Worm (Caenorhabditis elegans) whole organism, L4/young adult: ENCODE results near the gene egas-4.

Experiments
- W03F9.2 ChIP-seq: fragments of 150-350 bp; optimal IDR thresholded peaks from 2 replicates; lab custom pipeline; 2014; ENCODE audit warnings: missing biosample characterization, missing genetic modification characterization
- dao-5 ChIP-seq: sonication (generic microtip); optimal IDR thresholded peaks from 2 replicates; lab custom pipeline; 2016; ENCODE audit warnings: missing genotype, missing genetic modification characterization, moderate library complexity, missing compliant biosample characterization
- him-1 ChIP-seq: sonication (generic microtip); optimal IDR thresholded peaks from 2 replicates; lab custom pipeline; 2016; ENCODE audit warnings: missing genotype, missing genetic modification reagents, missing genetic modification characterization, missing compliant biosample characterization

The egas-4 gene

DNA sequence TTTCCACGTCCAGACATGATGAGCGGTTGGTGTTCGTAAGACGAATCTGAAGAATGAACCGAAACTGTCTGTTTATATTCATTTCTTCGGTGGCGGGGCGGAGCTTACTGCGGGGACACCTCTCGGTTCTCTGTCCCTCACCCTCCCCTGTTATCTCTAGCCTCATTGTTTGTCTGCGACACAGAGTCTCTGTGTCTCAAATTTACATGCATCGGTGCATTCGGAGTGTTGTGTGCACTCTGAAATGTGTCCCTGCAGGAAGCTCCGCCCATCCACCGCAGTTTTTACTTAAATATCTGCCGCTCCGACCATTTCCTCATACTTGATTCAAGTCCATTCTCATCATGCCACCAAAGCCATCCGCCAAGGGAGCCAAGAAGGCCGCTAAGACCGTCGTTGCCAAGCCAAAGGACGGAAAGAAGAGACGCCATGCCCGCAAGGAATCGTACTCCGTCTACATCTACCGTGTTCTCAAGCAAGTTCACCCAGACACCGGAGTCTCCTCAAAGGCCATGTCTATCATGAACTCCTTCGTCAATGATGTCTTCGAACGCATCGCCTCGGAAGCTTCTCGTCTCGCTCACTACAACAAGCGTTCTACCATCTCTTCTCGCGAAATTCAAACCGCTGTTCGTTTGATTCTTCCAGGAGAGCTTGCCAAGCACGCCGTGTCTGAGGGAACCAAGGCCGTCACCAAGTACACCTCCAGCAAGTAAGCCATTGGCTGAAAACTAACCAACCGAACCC is 11.3 kb downstream of the egas-4 start, which contains the start of the genes his-61 and his-62:
Gene his-61 (minus strand): TSS at position 17 of the 747 bp plus-strand sequence.
Gene his-62 (plus strand): TSS at position 345 of the 747 bp plus-strand sequence.
- TF ChIP-seq W03F9.2 (no peak), him-1 (tag; lab: Kevin White, UChicago) (no peak), dao-5 (tag; lab: Kevin White, UChicago) (no peak)

ce11 chrIV:7478134-7478533 is 19.5 kb downstream of the egas-4 start, which contains the start of gene rod-1:
rod-1 (plus strand) TSS chrIV:7478452.
- TF ChIP-seq W03F9.2: no peak
- TF ChIP-seq dao-5 (tag; lab: Kevin White, UChicago): no peak
- no peak for TF ChIP-seq him-1 (tag; lab: Kevin White, UChicago)

DNA sequence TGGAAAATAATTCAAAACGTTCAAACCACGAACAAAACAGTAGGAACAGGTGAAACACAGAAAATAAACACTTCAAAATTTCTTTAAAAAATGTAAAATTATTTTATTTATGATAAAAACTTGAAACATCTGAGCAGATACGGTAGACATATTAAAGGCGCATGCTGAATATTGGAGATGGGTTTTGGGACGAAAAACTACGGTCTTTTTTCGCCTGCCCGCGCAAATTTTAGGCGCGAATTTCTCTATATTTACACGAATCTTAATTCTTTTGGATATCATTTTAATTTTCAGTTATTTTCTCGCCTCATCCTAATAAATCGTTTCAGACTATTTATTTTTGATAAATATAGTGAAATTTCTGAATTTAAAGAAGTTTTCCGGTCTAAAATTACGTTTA is 20.0 kb downstream of the egas-4 start:
- no peak for TF ChIP-seq dao-5 (tag; lab: Kevin White, UChicago)
- TF ChIP-seq him-1 (tag; lab: Kevin White, UChicago): no peak
- no peak for TF ChIP-seq W03F9.2

ce11 chrIV:7477197-7477596 is 20.5 kb downstream of the egas-4 start, which contains the start of gene pycr-4:
pycr-4 (minus strand) TSS chrIV:7477297.
- TF ChIP-seq him-1 (tag; lab: Kevin White, UChicago): no peak
- no peak for TF ChIP-seq dao-5 (tag; lab: Kevin White, UChicago)
- no peak for TF ChIP-seq W03F9.2

- no peak for TF ChIP-seq W03F9.2
- no peak for TF ChIP-seq dao-5 (tag; lab: Kevin White, UChicago)
- no peak for TF ChIP-seq him-1 (tag; lab: Kevin White, UChicago)
Observed at ce11 chrIV:7474826-7475225, 22.8 kb downstream of the egas-4 start, which contains the start of gene slc-25A18.2. slc-25A18.2 (plus strand) TSS chrIV:7475041.

- TF ChIP-seq W03F9.2 (no peak), him-1 (tag; lab: Kevin White, UChicago) (no peak), dao-5 (tag; lab: Kevin White, UChicago) (no peak)
Observed at ce11 chrIV:7473159-7473649, 24.4 kb downstream of the egas-4 start, which contains the start of the genes plk-3 and F55G1.6. plk-3 (minus strand) TSS chrIV:7473209. F55G1.6 (plus strand) TSS chrIV:7473517.

DNA sequence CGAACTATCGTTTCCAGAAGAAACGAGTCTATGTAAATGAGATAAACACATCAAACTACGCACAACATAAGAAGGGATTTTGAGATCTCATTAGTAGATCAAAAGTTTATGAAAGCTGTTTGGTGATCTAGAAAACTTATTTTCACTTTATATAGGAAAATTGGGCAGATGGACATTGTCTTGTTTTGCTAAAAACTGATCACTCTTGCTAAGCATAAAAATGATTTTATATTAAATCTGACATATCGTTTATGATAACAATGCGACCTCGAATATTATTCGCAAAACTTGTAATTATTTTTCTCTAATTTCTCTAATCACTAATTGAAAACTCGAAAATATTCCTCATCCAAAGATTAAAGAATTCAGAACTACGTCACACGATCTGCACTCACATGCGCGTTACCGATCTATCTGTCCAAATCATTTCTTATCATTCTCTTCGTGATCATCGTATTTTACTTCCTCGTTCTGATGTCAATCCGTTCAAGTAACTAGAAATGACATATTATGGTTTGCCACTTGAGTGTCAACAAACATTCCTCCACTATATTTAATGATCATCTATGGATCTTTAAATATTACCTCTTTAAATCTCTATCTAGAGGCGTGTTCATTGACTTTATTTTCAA is 27.8 kb downstream of the egas-4 start, which contains the start of gene F55G1.7:
Gene F55G1.7 (minus strand): TSS at position 51 of the 632 bp plus-strand sequence.
- TF ChIP-seq him-1 (tag; lab: Kevin White, UChicago): no peak
- no peak for TF ChIP-seq W03F9.2
- no peak for TF ChIP-seq dao-5 (tag; lab: Kevin White, UChicago)

DNA sequence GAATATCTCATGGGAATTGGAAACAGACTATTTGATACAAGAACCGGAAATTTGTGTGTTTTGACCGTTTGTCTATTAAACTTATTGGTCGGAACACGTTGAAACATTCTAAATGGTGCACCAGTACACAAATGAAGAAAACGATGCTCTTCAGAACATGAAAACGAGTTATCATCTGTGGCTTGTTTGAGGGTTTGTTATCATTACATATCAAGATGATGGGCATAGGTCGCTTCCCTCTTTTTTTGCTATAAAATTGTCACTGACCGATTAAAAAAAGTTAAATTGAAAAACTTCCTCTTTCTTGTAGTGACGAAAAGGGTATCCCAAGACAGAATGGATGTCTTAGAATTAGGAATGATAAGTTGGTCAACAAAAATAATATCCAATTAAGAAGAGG is 29.0 kb downstream of the egas-4 start:
- TF ChIP-seq W03F9.2 (no peak), dao-5 (tag; lab: Kevin White, UChicago) (no peak), him-1 (tag; lab: Kevin White, UChicago) (no peak)

DNA sequence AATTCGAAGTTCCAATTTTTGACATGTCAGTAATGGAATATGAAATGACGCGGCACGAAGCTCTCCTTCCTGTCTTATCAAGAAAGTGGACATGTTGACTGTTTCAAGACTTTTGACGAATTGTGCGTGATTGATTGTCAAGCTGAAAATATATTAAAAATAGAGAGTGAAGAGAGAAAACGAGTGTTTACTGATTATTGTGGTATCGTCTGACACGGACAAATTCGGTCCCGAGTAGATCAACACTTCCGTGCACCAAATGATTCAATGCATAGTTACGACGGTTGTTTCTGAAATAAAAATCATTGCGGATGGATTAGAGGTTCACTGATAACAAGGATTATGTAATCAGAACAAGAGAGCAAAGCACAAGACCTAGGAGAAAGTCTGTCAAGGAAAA is 30.5 kb downstream of the egas-4 start:
- TF ChIP-seq W03F9.2: no peak
- no peak for TF ChIP-seq him-1 (tag; lab: Kevin White, UChicago)
- TF ChIP-seq dao-5 (tag; lab: Kevin White, UChicago): no peak

DNA sequence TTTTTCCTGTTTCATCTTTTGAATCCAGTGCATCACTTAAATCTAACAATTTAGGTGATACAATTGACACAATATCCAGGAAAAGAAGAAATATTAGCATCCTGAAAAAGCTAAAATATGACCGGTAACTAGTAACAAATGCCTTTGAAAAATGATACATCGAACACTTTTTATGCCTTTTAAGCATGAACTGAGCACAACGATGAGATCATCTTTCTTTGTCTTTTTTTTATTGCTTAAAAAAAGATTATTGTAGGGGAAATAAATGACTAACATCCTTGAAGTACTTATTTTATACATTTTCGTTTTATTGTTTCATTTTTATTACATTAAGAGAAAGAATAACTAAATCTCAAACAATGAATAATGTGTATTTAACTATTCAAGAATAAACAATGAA is 31.8 kb downstream of the egas-4 start, which contains the start of gene F13B6.3:
Gene F13B6.3 (minus strand): TSS at position 101 of the 400 bp plus-strand sequence.
- TF ChIP-seq W03F9.2 (no peak), dao-5 (tag; lab: Kevin White, UChicago) (no peak), him-1 (tag; lab: Kevin White, UChicago) (no peak)

- TF ChIP-seq him-1 (tag; lab: Kevin White, UChicago): no peak
- TF ChIP-seq dao-5 (tag; lab: Kevin White, UChicago): no peak
- no peak for TF ChIP-seq W03F9.2
Observed at ce11 chrIV:7460225-7460624, 37.4 kb downstream of the egas-4 start, which contains the start of gene F13B6.2. F13B6.2 (minus strand) TSS chrIV:7460325.

DNA sequence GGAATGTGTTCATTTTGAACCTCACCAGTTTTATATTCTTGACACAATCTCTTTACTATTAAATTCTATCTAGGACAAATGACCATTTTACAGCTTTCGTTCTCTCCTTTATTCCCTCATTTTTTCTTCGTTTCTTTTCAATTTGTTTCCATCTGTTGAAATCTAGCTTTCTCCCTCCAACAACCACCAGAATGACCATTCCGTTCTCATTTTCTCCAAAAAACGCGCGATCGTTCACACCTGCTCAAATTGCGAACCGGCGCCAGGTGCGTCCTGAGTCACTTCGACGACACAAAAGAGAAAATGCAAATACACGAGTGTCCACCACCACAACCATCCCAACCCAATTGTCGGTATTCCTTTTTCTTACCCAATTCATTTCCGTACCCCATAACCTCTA is 41.4 kb downstream of the egas-4 start, which contains the start of gene F13B6.1:
Gene F13B6.1 (plus strand): TSS at position 301 of the 400 bp plus-strand sequence.
- TF ChIP-seq dao-5 (tag; lab: Kevin White, UChicago) (no peak), W03F9.2 (no peak), him-1 (tag; lab: Kevin White, UChicago) (no peak)

- TF ChIP-seq W03F9.2 (no peak), dao-5 (tag; lab: Kevin White, UChicago) (no peak), him-1 (tag; lab: Kevin White, UChicago) (no peak)
Observed at ce11 chrIV:7454890-7455289, 42.8 kb downstream of the egas-4 start.
